Fruit fly (Drosophila melanogaster) S2 (cell line): ENCODE results near the gene CG13775.

Experiments
- CG8478 ChIP-seq: fragments of >200 bp; optimal IDR thresholded peaks from 2 replicates; lab custom pipeline; 2018
- CTCF ChIP-seq, 2 experiments: fragments of >200 bp; optimal IDR thresholded peaks; 2 replicates each; lab custom pipeline; 2018

CG13775 gene

DNA sequence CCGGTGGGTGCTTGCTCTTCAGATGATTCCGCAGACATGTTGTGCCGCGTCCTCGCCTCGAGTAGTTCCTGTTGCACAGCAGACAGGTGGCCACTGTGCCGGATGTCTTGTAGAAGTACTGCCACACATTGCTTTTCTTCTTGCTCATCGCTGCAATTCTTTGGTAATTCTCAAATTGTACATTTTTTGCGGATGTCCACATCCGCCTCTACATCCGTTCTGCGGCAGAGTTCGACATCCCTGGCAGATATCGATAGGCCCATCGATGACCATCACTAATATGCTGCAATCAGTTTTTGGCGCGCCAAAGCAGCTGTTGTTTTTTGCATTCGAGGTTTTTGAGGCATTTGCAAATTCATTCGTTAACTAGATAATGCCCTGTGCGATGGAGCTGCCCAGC is at the start of gene CG13775, which contains the start of gene CG3430:
Gene CG13775 (minus strand): TSS at position 226 of the 400 bp plus-strand sequence.
Gene CG3430 (plus strand): TSS at position 284 of the 400 bp plus-strand sequence.
- TF ChIP-seq CG8478 (lab: Kevin White, UChicago), result no peak
- TF ChIP-seq CTCF (optimal IDR thresholded peaks at IDR 0.05; lab: Kevin White, UChicago), result no peak

DNA sequence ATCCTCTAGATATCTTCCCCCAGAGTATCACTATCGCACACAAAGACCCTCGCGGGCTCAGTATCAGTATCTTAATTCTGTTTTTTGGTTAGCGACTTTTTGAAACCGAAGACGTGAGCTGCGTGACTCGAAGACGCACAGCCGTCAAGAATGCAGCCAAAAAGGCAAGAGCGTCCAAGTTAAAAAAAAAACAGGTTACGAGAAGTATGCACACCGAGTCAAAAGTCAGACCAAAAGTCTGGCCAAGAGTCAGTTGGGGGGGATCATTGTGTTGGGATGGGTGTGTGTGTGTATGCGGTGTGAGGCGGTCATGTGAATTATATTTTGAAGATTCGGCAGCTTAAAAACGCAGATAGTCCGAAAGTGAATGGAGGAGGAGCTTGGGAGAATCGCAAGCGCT is 48.7 kb upstream of the CG13775 start:
- no peak for TF ChIP-seq CTCF (optimal IDR thresholded peaks at IDR 0.05; lab: Kevin White, UChicago)
- no peak for TF ChIP-seq CG8478 (lab: Kevin White, UChicago)

DNA sequence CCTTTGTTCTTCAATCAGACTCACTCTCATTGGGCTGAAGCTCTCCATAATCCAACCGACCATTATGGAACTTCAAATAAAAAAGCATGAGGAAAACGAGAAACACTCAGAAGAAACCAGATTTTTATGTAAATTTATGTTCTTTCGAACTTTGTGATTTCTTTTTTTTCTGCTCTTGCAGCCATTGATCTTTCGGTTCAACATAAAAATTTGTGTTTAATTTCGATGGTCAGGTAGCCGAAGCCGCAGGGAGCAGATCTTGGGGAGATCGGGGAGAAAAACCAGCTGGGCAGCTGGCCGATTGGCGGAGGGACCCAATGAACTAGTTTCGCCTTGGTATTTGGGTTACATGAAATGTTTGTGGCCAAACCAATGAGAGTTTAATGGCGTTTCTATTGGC is 47.6 kb upstream of the CG13775 start:
- no peak for TF ChIP-seq CG8478 (lab: Kevin White, UChicago)
- TF ChIP-seq CTCF (optimal IDR thresholded peaks at IDR 0.05; lab: Kevin White, UChicago), result no peak

DNA sequence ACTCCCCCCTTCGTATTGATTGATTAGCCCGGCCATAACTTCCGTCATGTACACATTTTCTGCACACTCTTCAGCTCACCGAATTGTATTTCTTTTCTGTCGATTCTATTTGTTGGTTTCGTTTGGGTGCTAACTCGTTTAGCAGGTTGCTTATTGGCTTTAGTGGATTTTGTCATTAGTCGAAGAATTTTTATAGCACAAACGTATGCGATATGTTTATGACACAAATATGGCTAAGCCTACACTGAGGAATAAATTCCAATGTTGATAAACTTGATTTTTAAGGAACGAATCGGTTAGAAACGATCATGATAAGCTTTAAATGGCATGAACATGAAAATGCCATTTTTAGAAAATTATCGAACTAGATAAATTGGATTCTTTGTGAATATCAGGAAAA is 42.0 kb upstream of the CG13775 start:
- TF ChIP-seq CG8478 (lab: Kevin White, UChicago) (no peak), CTCF (optimal IDR thresholded peaks at IDR 0.05; lab: Kevin White, UChicago) (no peak)

DNA sequence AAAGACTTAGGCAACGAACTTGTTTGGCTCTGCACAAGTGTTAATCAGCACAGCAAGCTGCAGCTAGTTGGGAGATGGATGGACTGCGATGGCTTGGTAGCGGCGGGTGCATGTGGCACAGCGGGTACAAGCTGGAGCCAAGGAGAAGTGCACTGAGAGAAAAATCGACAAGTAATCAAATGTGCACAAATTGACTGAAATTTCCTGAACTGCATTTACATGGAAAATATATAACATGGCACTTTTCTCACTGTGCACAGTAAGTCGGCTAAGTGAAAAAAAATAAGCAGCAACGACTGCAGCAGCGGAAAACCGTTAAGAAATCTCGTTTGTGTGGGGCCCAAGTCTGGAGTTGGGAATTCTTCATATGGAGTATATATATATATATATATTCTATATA is 34.3 kb upstream of the CG13775 start:
- no peak for TF ChIP-seq CTCF (optimal IDR thresholded peaks at IDR 0.05; lab: Kevin White, UChicago)
- TF ChIP-seq CG8478 (lab: Kevin White, UChicago), result no peak

DNA sequence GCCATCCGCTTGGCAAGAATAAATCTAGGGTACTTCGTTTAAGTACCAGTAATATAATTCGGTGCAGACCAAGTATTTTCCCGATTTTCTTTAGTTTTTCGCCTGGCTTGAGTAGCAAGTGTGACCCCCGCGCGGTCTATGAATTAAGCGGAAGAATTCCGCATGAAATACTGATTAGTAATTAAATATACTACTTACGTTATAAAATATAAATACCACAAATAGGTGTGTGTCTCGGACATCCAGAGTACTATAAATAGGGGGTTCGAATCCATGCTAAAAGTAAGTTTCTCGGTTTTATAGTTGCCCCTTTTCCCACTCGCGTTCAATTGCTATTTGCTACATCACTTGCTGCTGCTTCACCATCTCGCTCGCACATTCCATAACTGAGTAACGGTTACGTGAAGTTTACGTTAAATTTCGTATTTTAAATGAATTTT is 14.9 kb upstream of the CG13775 start, which contains the start of gene snRNP-U1-70K:
Gene snRNP-U1-70K (minus strand): TSS at position 141 of the 440 bp plus-strand sequence.
- no peak for TF ChIP-seq CG8478 (lab: Kevin White, UChicago)
- TF ChIP-seq CTCF (optimal IDR thresholded peaks at IDR 0.05; lab: Kevin White, UChicago), result peak; percentile 38 to 72

DNA sequence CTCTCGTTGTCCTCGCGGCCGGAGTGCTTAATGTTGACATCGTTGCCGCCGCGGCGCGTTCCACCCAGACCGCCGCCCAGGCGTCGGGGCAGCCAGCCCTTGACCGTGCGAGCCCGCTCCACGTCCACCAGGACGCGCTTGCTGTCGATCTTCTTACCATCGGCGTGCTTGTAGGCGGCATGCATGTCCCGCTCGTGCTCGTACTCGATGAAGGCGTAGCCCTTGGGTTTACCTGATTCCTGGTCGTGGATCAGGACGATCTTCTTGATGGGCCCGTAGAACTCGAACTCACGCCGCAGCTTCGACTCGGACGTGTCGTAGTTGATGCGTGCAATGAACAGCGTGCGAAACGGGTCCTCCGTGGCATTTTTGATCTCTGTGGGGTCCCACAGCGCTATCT is 14.1 kb upstream of the CG13775 start:
- TF ChIP-seq CTCF (optimal IDR thresholded peaks at IDR 0.05; lab: Kevin White, UChicago) (no peak), CG8478 (lab: Kevin White, UChicago) (no peak)

DNA sequence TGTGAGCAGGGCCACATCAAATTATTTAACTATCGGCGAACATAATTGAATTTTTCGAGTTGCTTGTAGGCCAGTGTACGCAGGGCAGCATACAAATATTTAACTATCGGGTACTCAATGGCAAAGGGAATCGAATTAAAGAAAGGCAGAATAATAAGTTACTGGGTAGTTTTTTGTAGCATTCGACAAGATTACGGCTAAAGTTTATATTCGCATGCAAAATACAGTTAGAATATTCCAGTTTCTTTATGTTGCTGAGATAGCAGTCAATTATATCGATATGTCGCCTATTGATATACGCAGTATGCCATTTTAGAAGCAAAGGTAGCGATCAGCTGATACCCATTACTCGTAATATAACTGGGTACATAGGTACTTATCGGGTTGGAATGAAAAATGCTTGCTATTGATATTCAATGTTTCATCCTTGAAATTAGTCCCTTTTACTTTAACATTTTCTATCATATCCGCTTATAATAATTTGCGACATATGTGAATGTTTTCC is 11.3 kb upstream of the CG13775 start:
- TF ChIP-seq CTCF (optimal IDR thresholded peaks at IDR 0.05; lab: Kevin White, UChicago) (peak; percentile 50), CG8478 (lab: Kevin White, UChicago) (no peak)

DNA sequence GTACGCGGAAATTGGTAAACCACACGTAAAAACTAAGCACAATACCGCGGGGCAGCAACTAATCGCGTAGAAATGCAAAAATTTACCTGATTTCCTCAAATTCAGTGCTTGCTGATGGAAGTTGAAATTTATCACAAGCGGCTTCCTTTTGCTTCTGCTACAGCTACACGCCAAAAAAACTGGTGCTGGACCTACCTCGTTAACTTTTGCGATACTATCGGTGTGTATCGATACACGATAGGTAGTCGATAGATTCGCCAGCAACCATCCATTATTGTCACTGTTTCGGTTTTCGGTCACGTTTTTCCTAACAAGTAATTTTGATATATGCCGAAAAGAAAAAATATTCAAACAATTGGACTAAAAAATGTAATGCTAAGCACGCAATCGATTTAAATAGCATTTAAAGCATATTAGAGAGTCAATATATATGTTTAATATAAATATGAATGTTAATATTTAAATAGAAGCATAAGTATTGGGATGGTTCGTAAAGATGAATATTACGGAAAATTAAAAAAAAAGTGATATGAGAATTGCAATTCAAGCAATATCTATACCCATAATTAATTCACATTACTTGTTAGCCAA is 10.8 kb upstream of the CG13775 start, which contains the start of gene Sumo:
Gene Sumo (minus strand): TSS at position 223 of the 591 bp plus-strand sequence.
- TF ChIP-seq CG8478 (lab: Kevin White, UChicago) (no peak), CTCF (optimal IDR thresholded peaks at IDR 0.05; lab: Kevin White, UChicago) (no peak)

DNA sequence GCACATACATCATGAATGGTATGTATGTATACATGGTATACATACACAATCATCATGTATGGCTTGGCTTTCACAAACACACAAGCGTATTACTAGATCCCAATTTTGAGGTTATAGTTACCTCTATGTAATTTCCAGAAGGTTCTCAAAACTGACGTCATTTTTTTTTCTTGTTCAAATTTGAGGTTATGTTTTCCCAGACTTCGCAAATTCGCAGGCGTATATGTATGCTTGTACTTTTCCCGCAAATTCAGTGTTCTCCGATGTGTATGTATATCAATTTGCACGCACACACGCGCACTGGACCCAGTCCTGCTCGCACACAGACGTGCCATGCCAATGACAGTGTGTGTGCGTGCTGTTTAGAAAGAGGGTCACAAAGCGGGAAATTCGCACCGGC is 9.6 kb upstream of the CG13775 start:
- no peak for TF ChIP-seq CG8478 (lab: Kevin White, UChicago)
- TF ChIP-seq CTCF (optimal IDR thresholded peaks at IDR 0.05; lab: Kevin White, UChicago), result no peak

DNA sequence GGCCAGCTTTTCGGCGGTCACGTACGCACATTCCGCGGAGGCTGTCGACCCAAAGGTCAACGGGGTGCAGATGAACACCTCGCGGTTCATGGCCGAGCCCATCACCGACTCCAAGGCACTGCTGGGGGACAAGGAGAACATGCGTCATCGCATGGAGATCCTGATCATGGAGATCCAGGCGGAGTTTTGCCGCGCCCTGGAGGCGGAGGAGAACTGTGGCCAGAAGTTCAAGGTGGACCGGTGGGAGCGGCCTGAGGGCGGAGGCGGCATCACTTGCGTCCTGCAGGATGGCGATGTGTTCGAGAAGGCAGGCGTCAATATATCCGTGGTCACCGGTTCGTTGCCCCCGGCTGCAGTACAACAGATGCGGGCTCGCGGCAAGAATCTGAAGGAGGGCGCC is 7.9 kb upstream of the CG13775 start:
- TF ChIP-seq CG8478 (lab: Kevin White, UChicago) (no peak), CTCF (optimal IDR thresholded peaks at IDR 0.05; lab: Kevin White, UChicago) (no peak)

DNA sequence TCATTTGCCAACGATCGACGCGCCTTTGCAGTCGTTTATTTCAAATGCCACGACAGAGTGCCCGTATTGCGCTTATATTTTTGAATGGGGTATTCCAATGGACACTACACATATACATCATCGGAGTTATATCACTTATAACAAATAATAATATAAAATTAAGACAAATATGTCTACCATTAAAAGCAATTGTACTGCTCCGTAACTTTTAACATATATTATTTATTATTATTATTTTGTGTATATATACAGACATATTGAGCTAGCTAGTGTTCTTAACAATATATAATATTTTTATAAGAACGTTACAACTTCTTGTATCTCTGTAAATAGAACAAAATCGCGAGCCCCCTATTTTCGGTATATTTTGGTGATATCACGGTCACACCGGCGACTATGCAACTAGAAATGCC is 7.3 kb upstream of the CG13775 start, which contains the start of the genes sip2 and Coprox:
Gene sip2 (minus strand): TSS at position 53 of the 413 bp plus-strand sequence.
Gene Coprox (plus strand): TSS at position 400 of the 413 bp plus-strand sequence.
- no peak for TF ChIP-seq CG8478 (lab: Kevin White, UChicago)
- no peak for TF ChIP-seq CTCF (optimal IDR thresholded peaks at IDR 0.05; lab: Kevin White, UChicago)

DNA sequence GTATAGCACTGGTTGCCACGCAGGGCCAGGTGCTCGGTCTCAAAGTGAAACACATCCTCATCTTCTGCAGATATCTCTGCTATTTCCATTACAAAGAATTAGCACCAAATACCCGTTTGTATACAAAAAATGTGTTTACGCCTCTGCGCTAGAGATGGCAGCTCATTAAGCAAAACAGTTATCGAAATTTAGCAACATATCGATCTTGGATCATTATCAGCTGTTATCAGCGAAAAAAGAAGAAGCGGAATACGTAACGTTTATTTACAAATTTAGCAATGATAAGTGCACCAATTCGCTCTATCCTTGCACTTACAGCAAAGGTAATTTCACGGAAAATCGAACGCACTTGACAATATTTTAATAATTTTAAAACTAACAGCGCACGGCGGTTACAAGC is 3.4 kb upstream of the CG13775 start, which contains the start of the genes Atac1 and Hmgcl:
Gene Atac1 (minus strand): TSS at position 164 of the 400 bp plus-strand sequence.
Gene Hmgcl (plus strand): TSS at position 213 of the 400 bp plus-strand sequence.
- TF ChIP-seq CG8478 (lab: Kevin White, UChicago), result no peak
- no peak for TF ChIP-seq CTCF (optimal IDR thresholded peaks at IDR 0.05; lab: Kevin White, UChicago)

DNA sequence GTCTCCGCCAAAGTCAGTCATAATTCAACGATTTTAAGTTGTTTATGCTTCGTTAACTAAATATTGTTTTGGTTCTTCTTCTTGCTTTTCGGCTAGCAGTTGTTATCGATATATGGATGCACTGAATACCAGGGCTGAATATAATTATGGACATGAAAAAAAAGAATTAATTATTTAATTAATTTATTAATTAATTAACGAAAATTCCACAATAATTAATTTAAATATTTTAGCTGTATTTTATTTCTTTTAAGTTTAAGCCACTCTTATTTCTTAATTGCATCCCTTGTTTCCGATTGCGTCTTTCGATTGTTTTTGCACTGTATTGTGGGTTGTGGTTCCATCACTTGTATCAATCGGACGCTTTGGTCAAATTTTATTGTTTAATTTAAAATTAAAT is 6.7 kb downstream of the CG13775 start, which contains the start of the genes Gas41 and SA1:
Gene Gas41 (minus strand): TSS at position 112 of the 400 bp plus-strand sequence.
Gene SA1 (plus strand): TSS at position 326 of the 400 bp plus-strand sequence.
- no peak for TF ChIP-seq CTCF (optimal IDR thresholded peaks at IDR 0.05; lab: Kevin White, UChicago)
- no peak for TF ChIP-seq CG8478 (lab: Kevin White, UChicago)

DNA sequence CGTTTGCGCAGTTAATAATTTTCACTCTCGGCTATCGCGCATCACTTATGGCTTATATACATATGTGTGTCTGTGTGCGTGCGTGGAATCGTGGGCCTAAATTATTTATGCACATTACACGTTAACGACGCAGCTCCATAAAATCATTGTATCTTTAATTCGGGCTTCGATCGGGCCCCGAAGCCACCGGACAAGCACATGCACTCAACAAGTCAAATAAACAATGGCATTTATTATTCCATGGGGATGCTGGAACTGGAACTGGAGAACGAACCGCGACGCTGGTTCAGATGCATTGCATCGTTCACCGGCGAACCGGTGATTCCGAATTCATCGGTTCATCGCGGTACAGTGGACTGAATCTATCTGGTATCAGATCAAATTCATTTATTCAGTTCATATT is 8.2 kb downstream of the CG13775 start, which contains the start of gene ihog:
Gene ihog (minus strand): TSS at position 269 of the 403 bp plus-strand sequence.
- peak in 1 of 2 experiments; percentile 9 for TF ChIP-seq CTCF (optimal IDR thresholded peaks at IDR 0.05; lab: Kevin White, UChicago)
- TF ChIP-seq CG8478 (lab: Kevin White, UChicago), result no peak
